Fruit fly (Drosophila melanogaster): ENCODE results near the gene CG9636.

CG9636 gene

dm6 chr3R:8233370-8233773 is 10.2 kb downstream of the CG9636 start, which contains the start of gene PolI:
PolI (plus strand) TSS chr3R:8233507.
- TF ChIP-seq CG9609 (GFP tag; optimal IDR thresholded peaks at IDR 0.05) (no peak), Trl (optimal IDR thresholded peaks at IDR 0.05) (no peak), Trl (GFP tag; optimal IDR thresholded peaks at IDR 0.05) (no peak), CG5245 (GFP tag; optimal IDR thresholded peaks at IDR 0.05) (no peak), Oli (tag; optimal IDR thresholded peaks at IDR 0.05) (no peak), Myb (GFP tag; optimal IDR thresholded peaks at IDR 0.05) (peak; percentile 99), CG34422 (GFP tag; IDR thresholded peaks at IDR 0.05) (no peak; the same call in 2 of the 3 replicates), Tbp (GFP tag; optimal IDR thresholded peaks at IDR 0.05) (no peak), Ptx1 (GFP tag; IDR thresholded peaks at IDR 0.05) (no peak), bsh (GFP tag; optimal IDR thresholded peaks at IDR 0.05) (no peak), Doc3 (GFP tag; IDR thresholded peaks at IDR 0.05; ENCODE audit: partially characterized antibody) (no peak), Optix (GFP tag; IDR thresholded peaks at IDR 0.05) (no peak), CG6689 (GFP tag; IDR thresholded peaks at IDR 0.05) (no peak), CG1647 (GFP tag; optimal IDR thresholded peaks at IDR 0.05) (peak; percentile 6), CkIIα-i1 (GFP tag; IDR thresholded peaks at IDR 0.05) (no peak), row (GFP tag; IDR thresholded peaks at IDR 0.05) (no peak; the same call in 2 of the 3 replicates), CG1529 (GFP tag; optimal IDR thresholded peaks at IDR 0.05) (no peak), ham (GFP tag; IDR thresholded peaks at IDR 0.05) (no peak), slbo (GFP tag; IDR thresholded peaks at IDR 0.05) (no peak; the same call in 1 of the 2 replicates), CG12071 (GFP tag; optimal IDR thresholded peaks at IDR 0.05) (no peak), ci (GFP tag; IDR thresholded peaks at IDR 0.05) (no peak), CG10366 (GFP tag; IDR thresholded peaks at IDR 0.05) (no peak), Abd-B (GFP tag; optimal IDR thresholded peaks at IDR 0.05) (no peak), pfk (GFP tag; optimal IDR thresholded peaks at IDR 0.05) (no peak), Dll (GFP tag; IDR thresholded peaks at IDR 0.05; ENCODE audit: partially characterized antibody) (peak; percentile 58; the same call in 2 of the 4 replicates), dmrt11E (tag; optimal IDR thresholded peaks at IDR 0.05) (no peak), CoRest (tag; optimal IDR thresholded peaks at IDR 0.05) (peak; percentile 41), CG2199 (GFP tag; IDR thresholded peaks at IDR 0.05) (no peak), CG10543 (GFP tag; optimal IDR thresholded peaks at IDR 0.05) (peak; percentile 41), aop (GFP tag; IDR thresholded peaks at IDR 0.05) (no peak), Dad (GFP tag; optimal IDR thresholded peaks at IDR 0.05) (no peak), D19B (GFP tag; optimal IDR thresholded peaks at IDR 0.05) (no peak), lov (optimal IDR thresholded peaks at IDR 0.05) (no peak), lov (GFP tag; IDR thresholded peaks at IDR 0.05) (no peak), CG8290 (GFP tag; optimal IDR thresholded peaks at IDR 0.05) (no peak), CG8290 (tag; optimal IDR thresholded peaks at IDR 0.05) (peak in 1 of 2 experiments; percentile 72), HLH3B (GFP tag; IDR thresholded peaks at IDR 0.05) (no peak), zen2 (GFP tag; IDR thresholded peaks at IDR 0.05; ENCODE audit: partially characterized antibody) (no peak), Dp (GFP tag; optimal IDR thresholded peaks at IDR 0.05) (peak; percentile 66), pita (GFP tag; optimal IDR thresholded peaks at IDR 0.05) (peak; percentile 46), tx (GFP tag; optimal IDR thresholded peaks at IDR 0.05) (no peak), Hmx (GFP tag; optimal IDR thresholded peaks at IDR 0.05) (no peak), tna (GFP tag; IDR thresholded peaks at IDR 0.05; ENCODE audit: partially characterized antibody) (no peak), MBD-R2 (GFP tag; IDR thresholded peaks at IDR 0.05) (peak; percentile 51; the same call in 1 of the 2 replicates), kah (GFP tag; optimal IDR thresholded peaks at IDR 0.05) (no peak), CG9215 (GFP tag; IDR thresholded peaks at IDR 0.05) (no peak), CG12104 (GFP tag; optimal IDR thresholded peaks at IDR 0.05) (no peak), dmrt99B (tag; optimal IDR thresholded peaks at IDR 0.05) (no peak), klu (GFP tag; IDR thresholded peaks at IDR 0.05) (no peak), CG10147 (GFP tag; optimal IDR thresholded peaks at IDR 0.05) (peak; percentile 30), oc (tag; optimal IDR thresholded peaks at IDR 0.05) (peak; percentile 7), gsb (GFP tag; IDR thresholded peaks at IDR 0.05) (no peak), dysf (GFP tag; IDR thresholded peaks at IDR 0.05) (no peak)

All from whole organism, embryonic.